Worm (Caenorhabditis elegans) whole organism, L4 larva: ENCODE data around the gene C04E12.2.

Experiments used
- F26F4.8 ChIP-seq: fragments of 200-800 bp; sonication (Bioruptor generic); conservative IDR thresholded peaks from 2 replicates; pipeline ENCODE4 v1.3.6; 2022; ENCODE audit warnings: missing genetic modification characterization, missing compliant biosample characterization
- F44E2.7 ChIP-seq: fragments of 200-800 bp; sonication (Bioruptor generic); IDR thresholded peaks from 2 replicates; pipeline ENCODE4 v2.1.2; 2022; ENCODE audit warnings: missing genetic modification characterization, missing compliant biosample characterization
- F49E8.2 ChIP-seq: sonication (generic microtip); optimal IDR thresholded peaks from 2 replicates; lab custom pipeline; 2016; ENCODE audit warnings: missing compliant biosample characterization, mild to moderate bottlenecking, missing genetic modification characterization, borderline replicate concordance
- Y105C5A.15 ChIP-seq: fragments of 200-800 bp; sonication (Bioruptor generic); IDR thresholded peaks from 2 replicates; pipeline ENCODE4 v1.3.6; 2022; ENCODE audit warnings: missing genetic modification characterization, missing compliant biosample characterization
- Y5F2A.4 ChIP-seq: fragments of 200-800 bp; sonication (Bioruptor generic); optimal IDR thresholded peaks from 2 replicates; lab custom pipeline; 2018; ENCODE audit warnings: mild to moderate bottlenecking, missing genetic modification characterization, missing compliant biosample characterization
- aha-1 ChIP-seq: fragments of 150-350 bp; peaks from one replicate; lab custom pipeline; 2014; ENCODE audit warnings: missing biosample characterization, missing genetic modification characterization
- aly-2 ChIP-seq: sonication (generic microtip); optimal IDR thresholded peaks from 2 replicates; lab custom pipeline; 2018; ENCODE audit warnings: missing biosample characterization, missing genetic modification characterization
- arid-1 ChIP-seq: fragments of 200-800 bp; sonication (Bioruptor generic); conservative IDR thresholded peaks from 2 replicates; pipeline ENCODE4 v1.3.6; 2022; ENCODE audit warnings: missing genetic modification reagents, missing genetic modification characterization, missing compliant biosample characterization
- ceh-62 ChIP-seq: sonication (generic microtip); optimal IDR thresholded peaks from 2 replicates; lab custom pipeline; 2017; ENCODE audit warnings: missing biosample characterization, missing genetic modification characterization
- ces-1 ChIP-seq: fragments of 150-350 bp; sonication (generic microtip); optimal IDR thresholded peaks from 4 replicates; lab custom pipeline; 2014; ENCODE audit warnings: missing biosample characterization, missing genetic modification reagents, missing genetic modification characterization
- cey-2 ChIP-seq: sonication (generic microtip); optimal IDR thresholded peaks from 3 replicates; lab custom pipeline; 2017; ENCODE audit warnings: missing genetic modification characterization, mild to moderate bottlenecking, missing compliant biosample characterization, antibody characterized with exemption, borderline replicate concordance; ENCODE audit not compliant: insufficient read depth
- ctbp-1 ChIP-seq: fragments of 200-800 bp; sonication (Bioruptor generic); IDR thresholded peaks from 2 replicates; pipeline ENCODE4 v1.3.6; 2022; ENCODE audit warnings: missing genetic modification reagents, missing genetic modification characterization, missing compliant biosample characterization
- daf-16 ChIP-seq, 3 experiments: sonication (generic microtip); optimal IDR thresholded peaks; 2 replicates each; lab custom pipeline; 2016 to 2017; ENCODE audit warnings: missing genetic modification characterization in 3 of 3, missing genetic modification reagents in 3 of 3, mild to moderate bottlenecking in 2 of 3, missing compliant biosample characterization in 2 of 3, missing biosample characterization in 1 of 3, moderate library complexity in 1 of 3
- daf-19 ChIP-seq: fragments of 200-800 bp; sonication (Bioruptor generic); conservative IDR thresholded peaks from 2 replicates; pipeline ENCODE4 v1.3.6; 2022; ENCODE audit warnings: missing genetic modification characterization, missing compliant biosample characterization
- daf-8 ChIP-seq: fragments of 200-800 bp; sonication (Bioruptor generic); IDR thresholded peaks from 2 replicates; pipeline ENCODE4 v1.3.6; 2022; ENCODE audit warnings: missing genetic modification characterization, missing compliant biosample characterization
- dmd-6 ChIP-seq: fragments of 200-800 bp; sonication (Bioruptor generic); IDR thresholded peaks from 2 replicates; pipeline ENCODE4 v1.3.6; 2022; ENCODE audit warnings: missing genetic modification reagents, missing genetic modification characterization, missing compliant biosample characterization
- duxl-1 ChIP-seq: sonication (generic microtip); optimal IDR thresholded peaks from 2 replicates; lab custom pipeline; 2016; ENCODE audit warnings: mild to moderate bottlenecking, missing genetic modification characterization, moderate library complexity, missing compliant biosample characterization; ENCODE audit not compliant: poor library complexity
- gei-8 ChIP-seq: fragments of 200-800 bp; sonication (Bioruptor generic); optimal IDR thresholded peaks from 2 replicates; lab custom pipeline; 2018; ENCODE audit warnings: mild to moderate bottlenecking, missing genetic modification characterization, missing compliant biosample characterization
- hlh-11 ChIP-seq: fragments of 200-800 bp; sonication (Bioruptor generic); optimal IDR thresholded peaks from 2 replicates; lab custom pipeline; 2018; ENCODE audit warnings: mild to moderate bottlenecking, missing genetic modification characterization, missing compliant biosample characterization
- hlh-30 ChIP-seq: sonication (generic microtip); optimal IDR thresholded peaks from 2 replicates; lab custom pipeline; 2017; ENCODE audit warnings: antibody characterized with exemption, mild to moderate bottlenecking, missing genetic modification characterization, missing compliant biosample characterization; ENCODE audit not compliant: insufficient read depth
- hmg-1.1 ChIP-seq: fragments of 200-800 bp; sonication (Bioruptor generic); IDR thresholded peaks from 2 replicates; pipeline ENCODE4 v1.3.6; 2022; ENCODE audit warnings: missing genetic modification reagents, missing genetic modification characterization, missing compliant biosample characterization
- lin-1 ChIP-seq: fragments of 200-800 bp; sonication (Bioruptor generic); IDR thresholded peaks from 2 replicates; pipeline ENCODE4 v1.3.6; 2022; ENCODE audit warnings: missing genetic modification reagents, missing genetic modification characterization, missing compliant biosample characterization
- lin-38 ChIP-seq: fragments of 200-800 bp; sonication (Bioruptor generic); IDR thresholded peaks from 2 replicates; pipeline ENCODE4 v1.3.6; 2022; ENCODE audit warnings: missing genetic modification reagents, missing genetic modification characterization, missing compliant biosample characterization
- lin-39 ChIP-seq: fragments of 150-350 bp; optimal IDR thresholded peaks from 2 replicates; lab custom pipeline; 2014; ENCODE audit warnings: missing biosample characterization, missing genetic modification reagents, missing genetic modification characterization
- lir-3 ChIP-seq: sonication (generic microtip); optimal IDR thresholded peaks from 2 replicates; lab custom pipeline; 2016; ENCODE audit warnings: mild to moderate bottlenecking, missing genetic modification characterization, missing compliant biosample characterization
- madf-5 ChIP-seq, 2 experiments: fragments of 200-800 bp; sonication (Bioruptor generic); IDR thresholded peaks; 2 replicates each; pipeline ENCODE4 v1.3.6; 2022; ENCODE audit warnings: missing compliant biosample characterization in 2 of 2, missing genetic modification characterization in 2 of 2
- mdl-1 ChIP-seq, 2 experiments: fragments of 150-350 bp in 1 of 2; sonication (generic microtip) in 1 of 2; optimal IDR thresholded peaks; 2 replicates each; lab custom pipeline; 2014 to 2017; ENCODE audit warnings: missing biosample characterization in 2 of 2, missing genetic modification characterization in 2 of 2
- mes-2 ChIP-seq: sonication (generic microtip); optimal IDR thresholded peaks from 2 replicates; lab custom pipeline; 2016; ENCODE audit warnings: missing genotype, mild to moderate bottlenecking, missing genetic modification characterization, missing compliant biosample characterization; ENCODE audit not compliant: poor library complexity, severe bottlenecking
- mxl-3 ChIP-seq: fragments of 200-800 bp; sonication (Bioruptor generic); optimal IDR thresholded peaks from 2 replicates; lab custom pipeline; 2018; ENCODE audit warnings: mild to moderate bottlenecking, missing genetic modification characterization, missing compliant biosample characterization
- nhr-237 ChIP-seq: sonication (generic microtip); optimal IDR thresholded peaks from 2 replicates; lab custom pipeline; 2017; ENCODE audit warnings: missing biosample characterization, missing genetic modification characterization
- nhr-25 ChIP-seq: sonication (generic microtip); optimal IDR thresholded peaks from 2 replicates; lab custom pipeline; 2017; ENCODE audit warnings: missing genetic modification characterization, mild to moderate bottlenecking, missing compliant biosample characterization, antibody characterized with exemption, moderate library complexity, borderline replicate concordance; ENCODE audit not compliant: insufficient read depth
- nhr-28 ChIP-seq: fragments of 150-350 bp; optimal IDR thresholded peaks from 2 replicates; lab custom pipeline; 2014; ENCODE audit warnings: missing biosample characterization, missing genetic modification characterization
- nhr-41 ChIP-seq: fragments of 200-800 bp; sonication (Bioruptor generic); IDR thresholded peaks from 2 replicates; pipeline ENCODE4 v1.3.6; 2022; ENCODE audit warnings: missing genetic modification reagents, missing genetic modification characterization, missing compliant biosample characterization
- nhr-48 ChIP-seq: sonication (generic microtip); optimal IDR thresholded peaks from 2 replicates; lab custom pipeline; 2016; ENCODE audit warnings: mild to moderate bottlenecking, missing genetic modification characterization, missing compliant biosample characterization
- nhr-77 ChIP-seq: fragments of 150-350 bp; optimal IDR thresholded peaks from 2 replicates; lab custom pipeline; 2014; ENCODE audit warnings: missing biosample characterization, missing genetic modification characterization
- pha-4 ChIP-seq, 2 experiments: fragments of 150-350 bp in 1 of 2; fragments of 200-800 bp in 1 of 2; sonication (Bioruptor generic) in 1 of 2; IDR thresholded peaks in 1 of 2; optimal IDR thresholded peaks in 1 of 2; 2 replicates each; pipeline versions ENCODE4 v1.3.6 to Lab custom; 2014 to 2022; ENCODE audit warnings: missing genetic modification characterization in 2 of 2, missing genetic modification reagents in 2 of 2, missing biosample characterization in 1 of 2, missing compliant biosample characterization in 1 of 2
- php-3 ChIP-seq: fragments of 200-800 bp; sonication (Bioruptor generic); IDR thresholded peaks from 2 replicates; pipeline ENCODE4 v1.3.6; 2022; ENCODE audit warnings: missing genetic modification reagents, missing genetic modification characterization, missing compliant biosample characterization
- pqm-1 ChIP-seq: sonication (generic microtip); optimal IDR thresholded peaks from 2 replicates; lab custom pipeline; 2017; ENCODE audit warnings: missing biosample characterization, missing genetic modification characterization
- sdz-12 ChIP-seq: fragments of 200-800 bp; sonication (Bioruptor generic); optimal IDR thresholded peaks from 2 replicates; lab custom pipeline; 2018; ENCODE audit warnings: mild to moderate bottlenecking, missing genetic modification characterization, missing compliant biosample characterization
- snpc-4 ChIP-seq: fragments of 150-350 bp; optimal IDR thresholded peaks from 2 replicates; lab custom pipeline; 2014; ENCODE audit warnings: missing biosample characterization, missing genetic modification characterization
- unc-39 ChIP-seq: sonication (generic microtip); optimal IDR thresholded peaks from 2 replicates; lab custom pipeline; 2017; ENCODE audit warnings: missing biosample characterization, missing genetic modification characterization
- zag-1 ChIP-seq: fragments of 150-350 bp; optimal IDR thresholded peaks from 2 replicates; lab custom pipeline; 2014; ENCODE audit warnings: missing biosample characterization, missing genetic modification characterization
- zfp-3 ChIP-seq: fragments of 200-800 bp; sonication (Bioruptor generic); conservative IDR thresholded peaks from 2 replicates; pipeline ENCODE4 v1.3.6; 2022; ENCODE audit warnings: missing genetic modification reagents, missing genetic modification characterization, missing compliant biosample characterization
- ztf-11 ChIP-seq: fragments of 150-350 bp; optimal IDR thresholded peaks from 2 replicates; lab custom pipeline; 2014; ENCODE audit warnings: missing biosample characterization, missing genetic modification characterization

The C04E12.2 gene

DNA sequence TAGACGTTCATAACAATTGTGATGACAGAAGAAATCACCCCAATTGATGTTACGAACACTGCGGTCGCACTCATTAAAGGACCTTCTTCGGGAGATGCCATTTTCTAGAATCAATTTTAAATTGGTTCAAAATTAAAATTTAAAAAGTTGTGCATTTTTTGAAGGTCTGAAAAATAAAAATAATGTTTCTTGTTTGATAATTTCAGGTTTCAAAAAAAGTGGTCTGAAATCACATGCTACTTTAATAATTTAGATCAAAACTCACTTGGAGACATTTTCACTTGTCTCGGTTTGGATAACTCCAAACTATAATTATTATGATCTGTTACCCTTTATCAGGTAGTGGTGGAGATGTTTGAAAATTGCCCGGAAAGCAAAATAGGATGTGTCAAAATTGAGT, 9.1 kb downstream of the C04E12.2 start, which contains the start of gene srbc-2:
TSS of gene srbc-2 (minus strand) at position 101 of the 400 bp plus-strand sequence.
- no peak for TF ChIP-seq nhr-77 (tag; lab: Kevin White, UChicago)
- TF ChIP-seq pha-4 (GFP tag; IDR thresholded peaks at IDR 0.05; lab: Robert Waterston, UW): no peak
- no peak for TF ChIP-seq pha-4 (tag; optimal IDR thresholded peaks at IDR 0.05; lab: Kevin White, UChicago)
- TF ChIP-seq lin-39 (tag; lab: Kevin White, UChicago): no peak
- TF ChIP-seq, all 104 proteins: peak for 0

ce11 chrV:3388299-3388698, 20.4 kb downstream of the C04E12.2 start:
- TF ChIP-seq nhr-237 (tag; lab: Kevin White, UChicago) (no peak), hmg-1.1 (GFP tag; lab: Robert Waterston, UW) (peak; percentile 42; the same call in 1 of the 2 replicates), Y5F2A.4 (no peak), hlh-11 (tag; lab: Kevin White, UChicago) (peak; percentile 82), mes-2 (peak; percentile 40), daf-16 (GFP tag; optimal IDR thresholded peaks at IDR 0.05; lab: Kevin White, UChicago) (peak in 1 of 2 experiments; percentile 36), daf-16 (tag; optimal IDR thresholded peaks at IDR 0.05; lab: Kevin White, UChicago) (peak; percentile 63), dmd-6 (GFP tag; lab: Robert Waterston, UW) (peak; percentile 81), snpc-4 (tag; lab: Kevin White, UChicago) (no peak), aha-1 (tag; lab: Kevin White, UChicago) (no peak), nhr-25 (no peak), nhr-77 (tag; lab: Kevin White, UChicago) (peak; percentile 54), mxl-3 (GFP tag; lab: Kevin White, UChicago) (peak; percentile 59), pha-4 (GFP tag; IDR thresholded peaks at IDR 0.05; lab: Robert Waterston, UW) (no peak), pha-4 (tag; optimal IDR thresholded peaks at IDR 0.05; lab: Kevin White, UChicago) (peak; percentile 40), hlh-30 (tag; lab: Kevin White, UChicago) (peak; percentile 57), lin-1 (peak; percentile 25; the same call in 1 of the 2 replicates), nhr-28 (peak; percentile 90), unc-39 (tag; lab: Kevin White, UChicago) (no peak), arid-1 (GFP tag; lab: Robert Waterston, UW) (no peak), mdl-1 (tag; optimal IDR thresholded peaks at IDR 0.05; lab: Kevin White, UChicago) (peak; percentile 62 to 73), duxl-1 (tag; lab: Kevin White, UChicago) (peak; percentile 21), nhr-48 (tag; lab: Kevin White, UChicago) (peak; percentile 82), zag-1 (tag; lab: Kevin White, UChicago) (no peak), ctbp-1 (GFP tag; lab: Robert Waterston, UW) (no peak), daf-19 (GFP tag; lab: Robert Waterston, UW) (no peak), pqm-1 (tag; lab: Kevin White, UChicago) (peak; percentile 1), F26F4.8 (GFP tag; lab: Robert Waterston, UW) (no peak), ces-1 (GFP tag; lab: Kevin White, UChicago) (no peak), aly-2 (tag; lab: Kevin White, UChicago) (no peak), php-3 (GFP tag; lab: Robert Waterston, UW) (0 out of 2 replicates have a peak, but pooled peaks have one; percentile 42), ceh-62 (tag; lab: Kevin White, UChicago) (no peak)

- no peak for TF ChIP-seq nhr-41 (GFP tag; lab: Robert Waterston, UW)
- TF ChIP-seq madf-5 (GFP tag; IDR thresholded peaks at IDR 0.05; lab: Robert Waterston, UW): no peak
- TF ChIP-seq lin-1: no peak
- TF ChIP-seq Y5F2A.4: no peak
- no peak for TF ChIP-seq lin-38 (GFP tag; lab: Robert Waterston, UW)
- no peak for TF ChIP-seq pqm-1 (tag; lab: Kevin White, UChicago)
- no peak for TF ChIP-seq lir-3
- peak; percentile 94 for TF ChIP-seq dmd-6 (GFP tag; lab: Robert Waterston, UW)
- TF ChIP-seq unc-39 (tag; lab: Kevin White, UChicago): no peak
- TF ChIP-seq hlh-30 (tag; lab: Kevin White, UChicago): peak; percentile 73
- no peak for TF ChIP-seq Y105C5A.15
- TF ChIP-seq daf-8 (GFP tag; lab: Robert Waterston, UW): no peak
- TF ChIP-seq F49E8.2 (tag; lab: Kevin White, UChicago): no peak
- TF ChIP-seq nhr-25: peak; percentile 91
- TF ChIP-seq F44E2.7 (GFP tag; lab: Robert Waterston, UW): no peak
- no peak for TF ChIP-seq gei-8 (GFP tag; lab: Kevin White, UChicago)
- TF ChIP-seq aha-1 (tag; lab: Kevin White, UChicago): peak; percentile 95
- no peak for TF ChIP-seq ztf-11 (tag; lab: Kevin White, UChicago)
- TF ChIP-seq cey-2 (tag; lab: Kevin White, UChicago): peak; percentile 18
- TF ChIP-seq sdz-12 (GFP tag; lab: Kevin White, UChicago): no peak
- TF ChIP-seq zfp-3: no peak
- no peak for TF ChIP-seq php-3 (GFP tag; lab: Robert Waterston, UW)
These were observed 23.1 kb downstream of the C04E12.2 start for ce11 chrV:3391005-3391404.
